Fruit fly (Drosophila melanogaster) whole organism, embryonic: Measurements from ENCODE around the gene Hexo1.

Experiments
- CG1647 ChIP-seq: fragments of 200-800 bp; sonication (Bioruptor generic); optimal IDR thresholded peaks from 3 replicates; lab custom pipeline; 2016; ENCODE audit warnings: missing biosample characterization, missing genetic modification characterization
- Hr78 ChIP-seq, 2 experiments: fragments of 200-800 bp in 1 of 2; fragments of >200 bp in 1 of 2; sonication (Bioruptor generic) in 1 of 2; optimal IDR thresholded peaks; 2 replicates each; lab custom pipeline; 2017 to 2019; ENCODE audit warnings: missing biosample characterization in 2 of 2, missing genetic modification characterization in 2 of 2, mild to moderate bottlenecking in 1 of 2, moderate library complexity in 1 of 2
- Med ChIP-seq: fragments of 200-800 bp; sonication (Bioruptor generic); peaks from one replicate; lab custom pipeline; 2016; ENCODE audit warnings: missing biosample characterization, missing genetic modification characterization, mild to moderate bottlenecking, inconsistent platforms, moderate library complexity
- Mrtf ChIP-seq: fragments of 200-800 bp; sonication (Bioruptor generic); IDR thresholded peaks from 3 replicates; pipeline ENCODE4 v1.3.6; 2022; ENCODE audit warnings: missing biosample characterization, missing genetic modification characterization
- chn ChIP-seq: fragments of 200-800 bp; sonication (Bioruptor generic); optimal IDR thresholded peaks from 2 replicates; lab custom pipeline; 2016; ENCODE audit warnings: missing biosample characterization, missing genetic modification characterization
- gsb-n ChIP-seq: fragments of 200-800 bp; sonication (Bioruptor generic); optimal IDR thresholded peaks from 3 replicates; lab custom pipeline; 2018; ENCODE audit warnings: missing biosample characterization, mild to moderate bottlenecking, missing genetic modification characterization
- seq ChIP-seq: fragments of 200-800 bp; sonication (Bioruptor generic); IDR thresholded peaks from 2 replicates; pipeline ENCODE4 v1.3.6; 2022; ENCODE audit warnings: missing biosample characterization, missing genetic modification characterization
- ssp ChIP-seq: fragments of 200-800 bp; sonication (Bioruptor generic); IDR thresholded peaks from 2 replicates; pipeline ENCODE4 v1.3.6; 2022; ENCODE audit warnings: missing biosample characterization, missing genetic modification characterization

dm6 chr3L:4336588-4336987 lies 48.1 kb downstream of the Hexo1 start:
- TF ChIP-seq Med (GFP tag; lab: Kevin White, UChicago) (peak; percentile 9), chn (GFP tag; lab: Kevin White, UChicago) (no peak), seq (GFP tag; lab: Robert Waterston, UW) (no peak), Mrtf (GFP tag; lab: Robert Waterston, UW) (no peak), CG1647 (GFP tag; lab: Kevin White, UChicago) (no peak), Hr78 (GFP tag; optimal IDR thresholded peaks at IDR 0.05; lab: Kevin White, UChicago) (no peak), ssp (no peak), gsb-n (tag; lab: Kevin White, UChicago) (no peak)
